Worm (Caenorhabditis elegans) whole organism, L2 larva: Measurements from ENCODE around the gene T04C12.7.

Experiments
- ZK546.5 ChIP-seq: sonication (generic microtip); optimal IDR thresholded peaks from 2 replicates; lab custom pipeline; 2017; ENCODE audit warnings: missing biosample characterization, missing genetic modification characterization
- aly-2 ChIP-seq: fragments of 150-350 bp; optimal IDR thresholded peaks from 2 replicates; lab custom pipeline; 2014; ENCODE audit warnings: missing biosample characterization, missing genetic modification characterization
- ama-1 ChIP-seq: fragments of 150-350 bp; optimal IDR thresholded peaks from 2 replicates; lab custom pipeline; 2018; ENCODE audit warnings: inconsistent platforms
- blmp-1 ChIP-seq: sonication (generic microtip); optimal IDR thresholded peaks from 2 replicates; lab custom pipeline; 2017; ENCODE audit warnings: missing genetic modification characterization, mild to moderate bottlenecking, missing compliant biosample characterization, antibody characterized with exemption, moderate library complexity; ENCODE audit not compliant: insufficient read depth
- ceh-16 ChIP-seq: fragments of 150-350 bp; optimal IDR thresholded peaks from 2 replicates; lab custom pipeline; 2014; ENCODE audit warnings: missing biosample characterization, missing genetic modification characterization
- crh-2 ChIP-seq: sonication (generic microtip); optimal IDR thresholded peaks from 2 replicates; lab custom pipeline; 2017; ENCODE audit warnings: missing biosample characterization, missing genetic modification characterization
- dmd-4 ChIP-seq: sonication (generic microtip); optimal IDR thresholded peaks from 2 replicates; lab custom pipeline; 2017; ENCODE audit warnings: missing biosample characterization, missing genetic modification characterization
- egl-27 ChIP-seq: sonication (generic microtip); optimal IDR thresholded peaks from 3 replicates; lab custom pipeline; 2017; ENCODE audit warnings: missing biosample characterization, missing genetic modification reagents, missing genetic modification characterization
- elt-3 ChIP-seq: sonication (generic microtip); optimal IDR thresholded peaks from 2 replicates; lab custom pipeline; 2017; ENCODE audit warnings: missing biosample characterization, missing genetic modification characterization
- fos-1 ChIP-seq: fragments of 150-350 bp; optimal IDR thresholded peaks from 2 replicates; lab custom pipeline; 2014; ENCODE audit warnings: missing biosample characterization, missing genetic modification characterization
- gmeb-1 ChIP-seq: fragments of 150-350 bp; optimal IDR thresholded peaks from 2 replicates; lab custom pipeline; 2014; ENCODE audit warnings: missing biosample characterization, missing genetic modification characterization
- lin-11 ChIP-seq: fragments of 150-350 bp; sonication (generic microtip); optimal IDR thresholded peaks from 2 replicates; lab custom pipeline; 2014; ENCODE audit warnings: missing biosample characterization, missing genetic modification characterization, inconsistent platforms, mixed read lengths
- mab-5 ChIP-seq: fragments of 150-350 bp; optimal IDR thresholded peaks from 2 replicates; lab custom pipeline; 2014; ENCODE audit warnings: missing biosample characterization, missing genetic modification characterization
- nhr-10 ChIP-seq: sonication (generic microtip); optimal IDR thresholded peaks from 2 replicates; lab custom pipeline; 2017; ENCODE audit warnings: missing biosample characterization, missing genetic modification characterization
- nhr-11 ChIP-seq: fragments of 150-350 bp; optimal IDR thresholded peaks from 2 replicates; lab custom pipeline; 2014; ENCODE audit warnings: missing biosample characterization, missing genetic modification characterization
- nhr-12 ChIP-seq: fragments of 150-350 bp; optimal IDR thresholded peaks from 2 replicates; lab custom pipeline; 2014; ENCODE audit warnings: missing biosample characterization, missing genetic modification characterization
- nhr-129 ChIP-seq: fragments of 150-350 bp; optimal IDR thresholded peaks from 2 replicates; lab custom pipeline; 2014; ENCODE audit warnings: missing biosample characterization, missing genetic modification characterization
- nhr-23 ChIP-seq: fragments of 150-350 bp; optimal IDR thresholded peaks from 2 replicates; lab custom pipeline; 2014; ENCODE audit warnings: missing biosample characterization, missing genetic modification reagents, missing genetic modification characterization
- nhr-237 ChIP-seq: fragments of 150-350 bp; optimal IDR thresholded peaks from 2 replicates; lab custom pipeline; 2014; ENCODE audit warnings: missing biosample characterization, missing genetic modification characterization
- nhr-25 ChIP-seq: fragments of 150-350 bp; sonication (generic microtip); optimal IDR thresholded peaks from 3 replicates; lab custom pipeline; 2014; ENCODE audit warnings: missing biosample characterization, missing genetic modification characterization
- nhr-6 ChIP-seq: fragments of 150-350 bp; optimal IDR thresholded peaks from 2 replicates; lab custom pipeline; 2014; ENCODE audit warnings: missing biosample characterization, missing genetic modification characterization
- nhr-77 ChIP-seq: fragments of 150-350 bp; optimal IDR thresholded peaks from 2 replicates; lab custom pipeline; 2014; ENCODE audit warnings: missing biosample characterization, missing genetic modification characterization
- peb-1 ChIP-seq: fragments of 150-350 bp; optimal IDR thresholded peaks from 2 replicates; lab custom pipeline; 2014; ENCODE audit warnings: missing biosample characterization, missing genetic modification characterization
- sem-4 ChIP-seq: fragments of 150-350 bp; optimal IDR thresholded peaks from 2 replicates; lab custom pipeline; 2014; ENCODE audit warnings: missing biosample characterization, missing genetic modification reagents, missing genetic modification characterization
- sma-3 ChIP-seq: sonication (generic microtip); optimal IDR thresholded peaks from 2 replicates; lab custom pipeline; 2016; ENCODE audit warnings: missing genetic modification reagents, missing genetic modification characterization, missing compliant biosample characterization
- sma-9 ChIP-seq, 2 experiments: fragments of 150-350 bp in 1 of 2; sonication (generic microtip) in 1 of 2; optimal IDR thresholded peaks; 2 replicates each; lab custom pipeline; 2014 to 2016; ENCODE audit warnings: missing genetic modification characterization in 2 of 2, mild to moderate bottlenecking in 1 of 2, missing biosample characterization in 1 of 2, missing compliant biosample characterization in 1 of 2, missing genetic modification reagents in 1 of 2, moderate library complexity in 1 of 2
- snpc-4 ChIP-seq: fragments of 150-350 bp; optimal IDR thresholded peaks from 2 replicates; lab custom pipeline; 2014; ENCODE audit warnings: missing biosample characterization, missing genetic modification characterization
- unc-39 ChIP-seq: fragments of 150-350 bp; optimal IDR thresholded peaks from 2 replicates; lab custom pipeline; 2014; ENCODE audit warnings: missing biosample characterization, missing genetic modification characterization
- unc-55 ChIP-seq: fragments of 150-350 bp; sonication (generic microtip); optimal IDR thresholded peaks from 3 replicates; lab custom pipeline; 2014; ENCODE audit warnings: missing biosample characterization, missing genetic modification reagents, missing genetic modification characterization
- unc-62 ChIP-seq: fragments of 150-350 bp; optimal IDR thresholded peaks from 2 replicates; lab custom pipeline; 2014; ENCODE audit warnings: missing biosample characterization, missing genetic modification reagents, missing genetic modification characterization
- zag-1 ChIP-seq: fragments of 150-350 bp; optimal IDR thresholded peaks from 2 replicates; lab custom pipeline; 2014; ENCODE audit warnings: missing biosample characterization, missing genetic modification characterization
- ztf-1 ChIP-seq: fragments of 200-800 bp; sonication (Bioruptor generic); conservative IDR thresholded peaks from 2 replicates; pipeline ENCODE4 v1.3.6; 2022; ENCODE audit warnings: missing genetic modification characterization, missing compliant biosample characterization
- ztf-11 ChIP-seq: sonication (generic microtip); optimal IDR thresholded peaks from 2 replicates; lab custom pipeline; 2017; ENCODE audit warnings: missing biosample characterization, missing genetic modification characterization
- ztf-4 ChIP-seq: fragments of 150-350 bp; optimal IDR thresholded peaks from 2 replicates; lab custom pipeline; 2014; ENCODE audit warnings: missing biosample characterization, missing genetic modification characterization

The T04C12.7 gene

DNA sequence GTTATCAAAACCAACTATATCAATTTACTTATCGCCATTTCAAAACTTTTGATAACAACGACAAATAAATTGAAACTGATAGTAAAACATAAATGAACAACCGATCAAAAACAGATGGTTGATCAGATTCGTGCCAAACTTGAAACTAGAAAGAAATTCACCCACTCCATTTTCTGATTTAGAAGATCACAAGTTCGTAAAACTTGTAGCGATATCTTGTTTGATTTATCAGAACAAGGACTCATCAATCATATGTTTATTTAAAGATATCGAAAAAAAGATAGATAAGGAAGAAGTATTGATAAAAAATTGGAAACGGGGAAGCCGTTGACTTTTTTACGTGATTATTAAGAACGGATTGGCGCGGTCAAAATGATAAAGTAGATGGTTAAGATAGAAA, 33.2 kb downstream of the T04C12.7 start:
- TF ChIP-seq nhr-10 (tag; lab: Kevin White, UChicago) (no peak), fos-1 (tag; lab: Kevin White, UChicago) (peak; percentile 4), sma-3 (GFP tag; lab: Kevin White, UChicago) (peak; percentile 6), unc-55 (no peak), aly-2 (tag; lab: Kevin White, UChicago) (no peak), ztf-1 (GFP tag; lab: Robert Waterston, UW) (no peak), ztf-4 (no peak), nhr-23 (tag; lab: Kevin White, UChicago) (no peak), nhr-129 (tag; lab: Kevin White, UChicago) (no peak), egl-27 (tag; lab: Kevin White, UChicago) (no peak), gmeb-1 (tag; lab: Kevin White, UChicago) (peak; percentile 2), nhr-11 (tag; lab: Kevin White, UChicago) (no peak), ama-1 (lab: Kevin White, UChicago) (no peak), blmp-1 (tag; lab: Kevin White, UChicago) (peak; percentile 46), lin-11 (no peak), ZK546.5 (tag; lab: Kevin White, UChicago) (no peak), nhr-237 (tag; lab: Kevin White, UChicago) (no peak), crh-2 (tag; lab: Kevin White, UChicago) (no peak)
- TF ChIP-seq, all 48 proteins: peak for 4

DNA sequence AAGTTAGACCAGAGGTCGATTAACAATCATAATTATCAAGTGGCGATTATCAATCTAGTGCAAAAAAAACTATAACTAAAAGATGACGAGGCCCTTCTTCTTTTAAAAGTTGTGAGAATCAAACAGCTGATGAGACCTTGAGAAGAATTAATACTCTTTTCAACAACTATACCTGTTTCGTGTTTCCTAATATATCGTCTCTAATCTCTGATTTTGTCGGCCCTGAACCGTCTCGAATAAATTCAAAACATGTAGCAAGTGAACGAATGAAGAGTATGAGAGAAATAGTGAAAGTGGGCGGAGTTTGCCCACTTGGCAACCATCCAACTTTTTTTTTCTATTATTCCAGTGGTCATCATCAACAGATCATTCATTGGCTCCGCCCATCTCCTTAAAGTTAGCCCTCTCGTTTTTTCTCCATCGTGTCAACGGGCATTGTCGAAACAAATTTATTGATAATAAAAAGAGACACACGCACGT, 33.6 kb downstream of the T04C12.7 start, which contains the start of gene Y42A5A.1:
Y42A5A.1 (plus strand) TSS at position 430 of the 480 bp plus-strand sequence.
- TF ChIP-seq nhr-25 (tag; lab: Kevin White, UChicago), result peak; percentile 49
- no peak for TF ChIP-seq sem-4

DNA sequence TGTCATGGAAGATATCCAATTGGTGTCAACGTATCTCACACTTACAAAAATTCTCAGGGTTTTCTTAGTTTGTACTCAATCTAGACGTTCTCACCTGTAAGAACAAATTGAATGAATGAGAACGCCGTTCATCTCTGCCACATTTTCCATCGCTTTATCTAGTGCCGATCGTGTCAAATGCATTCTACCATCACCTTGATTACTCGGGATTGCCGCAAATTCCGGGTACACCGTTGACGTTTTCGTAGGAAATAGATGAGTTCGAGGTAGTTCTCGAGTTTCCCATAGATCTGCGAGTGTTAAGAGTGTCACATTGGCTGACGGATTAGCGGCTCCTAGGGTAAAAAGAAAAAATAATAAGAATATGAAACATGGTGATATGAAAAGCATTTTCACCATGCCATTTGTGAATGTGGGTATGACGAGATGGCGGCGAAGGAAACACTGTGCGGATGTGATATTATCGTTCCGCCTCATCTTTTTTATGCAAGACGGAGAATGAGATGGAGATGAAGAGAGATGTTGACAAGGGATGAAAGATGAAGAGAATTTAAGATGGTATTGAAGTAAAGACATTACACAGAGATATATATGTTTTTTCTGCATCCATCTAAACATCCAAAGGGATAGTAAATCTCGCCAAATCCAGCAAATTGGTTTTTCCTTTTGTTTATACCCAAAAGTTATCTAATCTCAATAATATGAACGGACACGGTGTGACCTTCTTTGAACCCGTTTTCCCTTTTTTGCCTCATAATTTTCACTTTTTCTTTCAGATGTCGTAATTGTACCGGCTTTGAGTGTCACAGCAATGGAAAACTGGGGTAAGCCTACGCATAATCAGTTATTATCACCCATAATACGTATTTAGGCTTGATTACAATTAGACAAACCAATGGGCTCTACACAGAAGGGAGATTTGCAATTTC, 39.5 kb downstream of the T04C12.7 start, which contains the start of gene lact-8:
lact-8 (minus strand) TSS at position 445 of the 929 bp plus-strand sequence.
- TF ChIP-seq nhr-6 (tag; lab: Kevin White, UChicago), result no peak
- TF ChIP-seq nhr-129 (tag; lab: Kevin White, UChicago), result no peak
- TF ChIP-seq blmp-1 (tag; lab: Kevin White, UChicago), result peak; percentile 55

DNA sequence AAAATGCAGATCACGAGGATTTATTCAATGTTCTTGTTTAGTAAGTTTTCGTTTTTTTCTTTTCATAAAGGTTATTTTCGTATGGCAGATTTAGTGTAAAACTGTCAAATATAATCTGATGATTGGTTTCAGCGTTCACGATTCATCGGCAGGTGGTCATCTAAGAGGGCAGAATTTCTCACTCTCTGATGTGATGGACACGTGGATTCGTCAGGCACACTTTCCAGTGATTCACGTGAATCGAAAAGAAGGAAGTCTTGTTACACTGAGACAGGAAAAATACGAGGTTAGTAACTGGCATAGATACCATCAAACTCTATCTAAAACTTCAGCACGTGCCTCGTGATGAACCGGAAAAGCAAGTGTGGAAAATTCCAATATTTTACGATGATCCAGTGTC, 40.8 kb downstream of the T04C12.7 start:
- TF ChIP-seq sma-9 (GFP tag; optimal IDR thresholded peaks at IDR 0.05; lab: Kevin White, UChicago), result peak; percentile 28
- no peak for TF ChIP-seq sma-9 (tag; optimal IDR thresholded peaks at IDR 0.05; lab: Kevin White, UChicago)
- peak; percentile 2 for TF ChIP-seq nhr-129 (tag; lab: Kevin White, UChicago)
- TF ChIP-seq zag-1 (tag; lab: Kevin White, UChicago), result no peak
- no peak for TF ChIP-seq ztf-4
- TF ChIP-seq blmp-1 (tag; lab: Kevin White, UChicago), result peak; percentile 70
- peak; percentile 84 for TF ChIP-seq nhr-25 (tag; lab: Kevin White, UChicago)
- TF ChIP-seq, all 48 proteins: peak for 4

DNA sequence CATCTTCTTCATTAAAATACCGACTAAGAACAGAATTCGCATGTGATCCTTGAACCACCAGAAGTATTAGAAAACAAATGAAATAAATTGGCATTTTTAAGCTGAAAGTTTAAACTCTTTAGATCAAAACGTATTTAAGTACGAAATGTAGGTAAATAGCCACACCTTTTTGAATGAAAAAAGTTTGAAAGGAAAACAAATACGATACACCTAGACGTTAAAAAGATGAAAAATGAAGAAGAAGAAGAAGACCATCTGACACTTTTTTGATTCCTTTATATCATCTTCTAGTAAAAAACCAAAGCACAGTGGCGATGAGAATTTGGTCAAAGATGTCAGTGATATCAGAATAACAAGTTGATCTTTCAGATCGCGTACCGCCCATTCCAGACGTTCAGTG, 41.9 kb downstream of the T04C12.7 start, which contains the start of gene Y42A5A.3:
Y42A5A.3 (minus strand) TSS at position 101 of the 400 bp plus-strand sequence.
- no peak for TF ChIP-seq ztf-11 (tag; lab: Kevin White, UChicago)
- TF ChIP-seq dmd-4 (tag; lab: Kevin White, UChicago), result no peak
- no peak for TF ChIP-seq unc-62
- TF ChIP-seq gmeb-1 (tag; lab: Kevin White, UChicago), result no peak
- no peak for TF ChIP-seq zag-1 (tag; lab: Kevin White, UChicago)
- no peak for TF ChIP-seq peb-1 (tag; lab: Kevin White, UChicago)
- no peak for TF ChIP-seq nhr-129 (tag; lab: Kevin White, UChicago)
- no peak for TF ChIP-seq nhr-23 (tag; lab: Kevin White, UChicago)
- no peak for TF ChIP-seq sma-3 (GFP tag; lab: Kevin White, UChicago)
- TF ChIP-seq ceh-16 (tag; lab: Kevin White, UChicago), result no peak
- no peak for TF ChIP-seq elt-3
- no peak for TF ChIP-seq unc-55
- TF ChIP-seq snpc-4 (tag; lab: Kevin White, UChicago), result no peak
- no peak for TF ChIP-seq sem-4
- no peak for TF ChIP-seq nhr-12 (tag; lab: Kevin White, UChicago)
- TF ChIP-seq unc-39 (tag; lab: Kevin White, UChicago), result no peak
- TF ChIP-seq nhr-77, result no peak
- no peak for TF ChIP-seq mab-5
- no peak for TF ChIP-seq sma-9 (GFP tag; optimal IDR thresholded peaks at IDR 0.05; lab: Kevin White, UChicago)
- TF ChIP-seq sma-9 (tag; optimal IDR thresholded peaks at IDR 0.05; lab: Kevin White, UChicago), result no peak
- no peak for TF ChIP-seq nhr-10 (tag; lab: Kevin White, UChicago)
